Fruit fly (Drosophila melanogaster) whole organism, embryonic: ENCODE data around the gene Jon66Cii.

Experiments
- Abd-B ChIP-seq: fragments of 200-800 bp; sonication (Bioruptor generic); optimal IDR thresholded peaks from 2 replicates; lab custom pipeline; 2018; ENCODE audit warnings: missing biosample characterization, mild to moderate bottlenecking, missing genetic modification characterization, moderate library complexity
- CG12219 ChIP-seq: fragments of 200-800 bp; sonication (Bioruptor generic); optimal IDR thresholded peaks from 3 replicates; lab custom pipeline; 2018; ENCODE audit warnings: missing biosample characterization, mild to moderate bottlenecking, missing genetic modification characterization
- CG13296 ChIP-seq: fragments of 200-800 bp; sonication (Bioruptor generic); optimal IDR thresholded peaks from 3 replicates; lab custom pipeline; 2018; ENCODE audit warnings: missing biosample characterization, mild to moderate bottlenecking, missing genetic modification characterization
- CG13424 ChIP-seq: fragments of 200-800 bp; sonication (Bioruptor generic); optimal IDR thresholded peaks from 2 replicates; lab custom pipeline; 2019; ENCODE audit warnings: missing biosample characterization, mild to moderate bottlenecking, missing genetic modification characterization, moderate library complexity
- CG14965 ChIP-seq: fragments of 200-800 bp; sonication (Bioruptor generic); optimal IDR thresholded peaks from 2 replicates; lab custom pipeline; 2016; ENCODE audit warnings: missing biosample characterization, missing genetic modification characterization, borderline replicate concordance
- CG18476 ChIP-seq: fragments of 200-800 bp; sonication (Bioruptor generic); optimal IDR thresholded peaks from 2 replicates; lab custom pipeline; 2016; ENCODE audit warnings: missing biosample characterization, mild to moderate bottlenecking, missing genetic modification characterization
- CG2199 ChIP-seq: fragments of 200-800 bp; sonication (Bioruptor generic); IDR thresholded peaks from 3 replicates; pipeline ENCODE4 v1.3.6; 2022; ENCODE audit warnings: missing biosample characterization, missing genetic modification characterization
- CG31365 ChIP-seq: fragments of 200-800 bp; sonication (Bioruptor generic); optimal IDR thresholded peaks from 2 replicates; lab custom pipeline; 2018; ENCODE audit warnings: missing biosample characterization, mild to moderate bottlenecking, missing genetic modification characterization
- CG33213 ChIP-seq: fragments of 200-800 bp; sonication (Bioruptor generic); optimal IDR thresholded peaks from 3 replicates; lab custom pipeline; 2016; ENCODE audit warnings: missing biosample characterization, missing genetic modification characterization
- CG34224 ChIP-seq: fragments of 200-800 bp; sonication (Bioruptor generic); IDR thresholded peaks from 3 replicates; pipeline ENCODE4 v1.3.6; 2022; ENCODE audit warnings: missing biosample characterization, missing genetic modification characterization; ENCODE audit not compliant: partially characterized antibody
- CG3847 ChIP-seq: fragments of 200-800 bp; sonication (Bioruptor generic); IDR thresholded peaks from 2 replicates; pipeline ENCODE4 v1.3.6; 2022; ENCODE audit warnings: missing biosample characterization, missing genetic modification characterization
- CG4854 ChIP-seq: fragments of 200-800 bp; sonication (Bioruptor generic); optimal IDR thresholded peaks from 2 replicates; lab custom pipeline; 2016; ENCODE audit warnings: missing biosample characterization, missing genetic modification characterization, inconsistent platforms
- CG5180 ChIP-seq: fragments of 200-800 bp; sonication (Bioruptor generic); optimal IDR thresholded peaks from 3 replicates; lab custom pipeline; 2017; ENCODE audit warnings: missing biosample characterization, missing genetic modification characterization, mild to moderate bottlenecking, moderate library complexity, missing genetic modification reagents
- CG8281 ChIP-seq: fragments of 200-800 bp; sonication (Bioruptor generic); optimal IDR thresholded peaks from 2 replicates; lab custom pipeline; 2018; ENCODE audit warnings: missing biosample characterization, mild to moderate bottlenecking, missing genetic modification characterization, moderate library complexity
- CTCF ChIP-seq: fragments of 200-800 bp; sonication (Bioruptor generic); optimal IDR thresholded peaks from 2 replicates; lab custom pipeline; 2017; ENCODE audit warnings: missing biosample characterization, mild to moderate bottlenecking, missing genetic modification characterization, moderate library complexity
- D19B ChIP-seq: fragments of 200-800 bp; sonication (Bioruptor generic); optimal IDR thresholded peaks from 2 replicates; lab custom pipeline; 2017; ENCODE audit warnings: missing biosample characterization, mild to moderate bottlenecking, missing genetic modification characterization
- Deaf1 ChIP-seq: fragments of 200-800 bp; optimal IDR thresholded peaks from 3 replicates; lab custom pipeline; 2019; ENCODE audit warnings: missing biosample characterization, mild to moderate bottlenecking, missing genetic modification characterization, moderate library complexity
- Doc2 ChIP-seq: fragments of 200-800 bp; sonication (Bioruptor generic); IDR thresholded peaks from 2 replicates; pipeline ENCODE4 v1.3.6; 2022; ENCODE audit warnings: missing biosample characterization, missing genetic modification characterization
- Ets97D ChIP-seq: fragments of 200-800 bp; sonication (Bioruptor generic); optimal IDR thresholded peaks from 3 replicates; lab custom pipeline; 2016; ENCODE audit warnings: missing biosample characterization, missing genetic modification characterization
- Gsc ChIP-seq: fragments of 200-800 bp; sonication (Bioruptor generic); IDR thresholded peaks from 2 replicates; pipeline ENCODE4 v1.3.6; 2022; ENCODE audit warnings: missing biosample characterization, missing genetic modification characterization
- HmgD ChIP-seq: fragments of 200-800 bp; sonication (Bioruptor generic); optimal IDR thresholded peaks from 3 replicates; lab custom pipeline; 2016; ENCODE audit warnings: missing biosample characterization, missing genetic modification characterization
- Hr39 ChIP-seq: fragments of >200 bp; optimal IDR thresholded peaks from 2 replicates; lab custom pipeline; 2017
- Jarid2 ChIP-seq: fragments of 200-800 bp; sonication (Bioruptor generic); optimal IDR thresholded peaks from 3 replicates; lab custom pipeline; 2017; ENCODE audit warnings: mild to moderate bottlenecking, missing biosample characterization, missing genetic modification reagents, missing genetic modification characterization
- Lhr ChIP-seq: fragments of 200-800 bp; sonication (Bioruptor generic); optimal IDR thresholded peaks from 3 replicates; lab custom pipeline; 2017; ENCODE audit warnings: mild to moderate bottlenecking, missing biosample characterization, missing genetic modification reagents, missing genetic modification characterization
- Lpt ChIP-seq: fragments of >200 bp; optimal IDR thresholded peaks from 2 replicates; lab custom pipeline; 2018; ENCODE audit warnings: missing biosample characterization, missing genetic modification characterization
- Mad ChIP-seq: fragments of 200-800 bp; sonication (Bioruptor generic); optimal IDR thresholded peaks from 2 replicates; lab custom pipeline; 2016; ENCODE audit warnings: missing biosample characterization, missing genetic modification characterization
- NC2α ChIP-seq: fragments of 200-800 bp; sonication (Bioruptor generic); optimal IDR thresholded peaks from 2 replicates; lab custom pipeline; 2016; ENCODE audit warnings: missing biosample characterization, missing genetic modification characterization
- YL-1 ChIP-seq: fragments of 200-800 bp; sonication (Bioruptor generic); optimal IDR thresholded peaks from 3 replicates; lab custom pipeline; 2017; ENCODE audit warnings: missing biosample characterization, mild to moderate bottlenecking, missing genetic modification characterization
- cad ChIP-seq: fragments of >200 bp; optimal IDR thresholded peaks from 2 replicates; lab custom pipeline; 2017; ENCODE audit warnings: missing biosample characterization, missing genetic modification characterization
- crc ChIP-seq: fragments of 200-800 bp; sonication (Bioruptor generic); optimal IDR thresholded peaks from 2 replicates; lab custom pipeline; 2016; ENCODE audit warnings: missing biosample characterization, missing genetic modification characterization
- dan ChIP-seq: fragments of 200-800 bp; sonication (Bioruptor generic); IDR thresholded peaks from 2 replicates; pipeline ENCODE4 v1.3.6; 2022; ENCODE audit warnings: missing biosample characterization, missing genetic modification characterization
- disco-r ChIP-seq: fragments of 200-800 bp; sonication (Bioruptor generic); optimal IDR thresholded peaks from 2 replicates; lab custom pipeline; 2016; ENCODE audit warnings: missing biosample characterization, missing genetic modification characterization
- dm ChIP-seq: fragments of 200-800 bp; sonication (Bioruptor generic); optimal IDR thresholded peaks from 3 replicates; lab custom pipeline; 2016; ENCODE audit warnings: missing biosample characterization, missing genetic modification characterization
- gcm2 ChIP-seq: fragments of 200-800 bp; sonication (Bioruptor generic); optimal IDR thresholded peaks from 2 replicates; lab custom pipeline; 2016; ENCODE audit warnings: missing biosample characterization, missing genetic modification characterization
- hb ChIP-seq: fragments of 200-800 bp; sonication (Bioruptor generic); IDR thresholded peaks from 3 replicates; pipeline ENCODE4 v1.3.6; 2022; ENCODE audit warnings: missing biosample characterization, missing genetic modification characterization; ENCODE audit not compliant: partially characterized antibody
- insv ChIP-seq, 2 experiments: fragments of 200-800 bp; sonication (Bioruptor generic); optimal IDR thresholded peaks; 3 replicates each; lab custom pipeline; 2016 to 2018; ENCODE audit warnings: missing biosample characterization in 2 of 2, missing genetic modification characterization in 2 of 2
- knrl ChIP-seq: fragments of 200-800 bp; sonication (Bioruptor generic); IDR thresholded peaks from 3 replicates; pipeline ENCODE4 v1.3.6; 2022; ENCODE audit warnings: missing biosample characterization, missing genetic modification characterization; ENCODE audit not compliant: partially characterized antibody
- mirr ChIP-seq: fragments of 200-800 bp; sonication (Bioruptor generic); optimal IDR thresholded peaks from 3 replicates; lab custom pipeline; 2018; ENCODE audit warnings: missing biosample characterization, mild to moderate bottlenecking, missing genetic modification characterization
- mld ChIP-seq: fragments of 200-800 bp; sonication (Bioruptor generic); IDR thresholded peaks from 3 replicates; pipeline ENCODE4 v1.3.6; 2022; ENCODE audit warnings: missing biosample characterization, missing genetic modification characterization; ENCODE audit not compliant: partially characterized antibody
- nau ChIP-seq: fragments of 200-800 bp; sonication (Bioruptor generic); optimal IDR thresholded peaks from 3 replicates; lab custom pipeline; 2017; ENCODE audit warnings: missing biosample characterization, mild to moderate bottlenecking, missing genetic modification characterization, missing genetic modification reagents
- pita ChIP-seq: fragments of 200-800 bp; sonication (Bioruptor generic); optimal IDR thresholded peaks from 2 replicates; lab custom pipeline; 2017; ENCODE audit warnings: missing biosample characterization, mild to moderate bottlenecking, missing genetic modification characterization
- pnt ChIP-seq: fragments of 200-800 bp; sonication (Bioruptor generic); optimal IDR thresholded peaks from 3 replicates; lab custom pipeline; 2016; ENCODE audit warnings: missing biosample characterization, missing genetic modification characterization
- row ChIP-seq: fragments of 200-800 bp; sonication (Bioruptor generic); IDR thresholded peaks from 3 replicates; pipeline ENCODE4 v1.3.6; 2022; ENCODE audit warnings: missing biosample characterization, missing genetic modification characterization
- schlank ChIP-seq: fragments of 200-800 bp; sonication (Bioruptor generic); optimal IDR thresholded peaks from 2 replicates; lab custom pipeline; 2018; ENCODE audit warnings: missing biosample characterization, mild to moderate bottlenecking, missing genetic modification characterization
- sd ChIP-seq: fragments of 200-800 bp; sonication (Bioruptor generic); optimal IDR thresholded peaks from 3 replicates; lab custom pipeline; 2018; ENCODE audit warnings: missing biosample characterization, mild to moderate bottlenecking, missing genetic modification characterization, moderate library complexity
- shn ChIP-seq: fragments of 200-800 bp; sonication (Bioruptor generic); optimal IDR thresholded peaks from 3 replicates; lab custom pipeline; 2016; ENCODE audit warnings: missing biosample characterization, missing genetic modification characterization
- sima ChIP-seq: fragments of 200-800 bp; sonication (Bioruptor generic); optimal IDR thresholded peaks from 2 replicates; lab custom pipeline; 2016; ENCODE audit warnings: missing biosample characterization, missing genetic modification characterization
- slbo ChIP-seq: fragments of 200-800 bp; sonication (Bioruptor generic); IDR thresholded peaks from 2 replicates; pipeline ENCODE4 v1.3.6; 2022; ENCODE audit warnings: missing biosample characterization, missing genetic modification characterization
- tio ChIP-seq: fragments of 200-800 bp; sonication (Bioruptor generic); optimal IDR thresholded peaks from 2 replicates; lab custom pipeline; 2017; ENCODE audit warnings: missing biosample characterization, missing genetic modification characterization, inconsistent platforms
- unc-4 ChIP-seq: fragments of 200-800 bp; sonication (Bioruptor generic); IDR thresholded peaks from 2 replicates; pipeline ENCODE4 v1.3.6; 2022; ENCODE audit warnings: missing biosample characterization, missing genetic modification characterization; ENCODE audit not compliant: partially characterized antibody
- unpg ChIP-seq: fragments of 200-800 bp; sonication (Bioruptor generic); optimal IDR thresholded peaks from 3 replicates; lab custom pipeline; 2018; ENCODE audit warnings: missing biosample characterization, mild to moderate bottlenecking, missing genetic modification characterization, moderate library complexity
- zfh2 ChIP-seq: fragments of 200-800 bp; sonication (Bioruptor generic); optimal IDR thresholded peaks from 2 replicates; lab custom pipeline; 2016; ENCODE audit warnings: missing biosample characterization, missing genetic modification characterization

The Jon66Cii gene

dm6 chr3L:8411439-8411897 is 18.0 kb upstream of the Jon66Cii start, which contains the start of gene Exo70 (continued):
- TF ChIP-seq mirr (GFP tag; lab: Kevin White, UChicago), result no peak
- no peak for TF ChIP-seq Mad
- TF ChIP-seq sd (tag; lab: Kevin White, UChicago), result peak; percentile 82
- no peak for TF ChIP-seq CG14965 (GFP tag; lab: Kevin White, UChicago)
- no peak for TF ChIP-seq CG18476 (GFP tag; lab: Kevin White, UChicago)
- no peak for TF ChIP-seq mld
- no peak for TF ChIP-seq gcm2
- 0 out of 3 replicates have a peak, but pooled peaks have one; percentile 31 for TF ChIP-seq knrl (GFP tag; lab: Robert Waterston, UW)
- peak; percentile 38 for TF ChIP-seq YL-1 (GFP tag; lab: Kevin White, UChicago)
- TF ChIP-seq HmgD (GFP tag; lab: Kevin White, UChicago), result no peak
- TF ChIP-seq pita, result no peak
- TF ChIP-seq Lhr (GFP tag; lab: Kevin White, UChicago), result peak; percentile 31
- TF ChIP-seq sima (GFP tag; lab: Kevin White, UChicago), result no peak
- no peak for TF ChIP-seq unpg
- TF ChIP-seq schlank (tag; lab: Kevin White, UChicago), result no peak
- no peak for TF ChIP-seq Jarid2 (GFP tag; lab: Kevin White, UChicago)
- no peak for TF ChIP-seq slbo (GFP tag; lab: Robert Waterston, UW)
- TF ChIP-seq CG31365, result no peak
- TF ChIP-seq hb, result no peak
- TF ChIP-seq cad, result no peak
- no peak for TF ChIP-seq dan (GFP tag; lab: Robert Waterston, UW)
- peak; percentile 42 for TF ChIP-seq CG8281 (tag; lab: Kevin White, UChicago)
- peak; percentile 17 for TF ChIP-seq Abd-B (GFP tag; lab: Kevin White, UChicago)
- TF ChIP-seq zfh2, result no peak
- TF ChIP-seq Hr39 (lab: Kevin White, UChicago), result no peak
- TF ChIP-seq Gsc (GFP tag; lab: Robert Waterston, UW), result no peak
- no peak for TF ChIP-seq CG33213 (GFP tag; lab: Kevin White, UChicago)
- TF ChIP-seq Lpt (GFP tag; lab: Kevin White, UChicago), result no peak
- TF ChIP-seq CG34224 (GFP tag; lab: Robert Waterston, UW), result no peak
- TF ChIP-seq NC2α, result no peak
- no peak for TF ChIP-seq crc (GFP tag; lab: Kevin White, UChicago)
- TF ChIP-seq Ets97D, result peak; percentile 51
- no peak for TF ChIP-seq nau (GFP tag; lab: Kevin White, UChicago)
- no peak for TF ChIP-seq shn (GFP tag; lab: Kevin White, UChicago)
- peak in 1 of 2 experiments; percentile 19 for TF ChIP-seq insv (GFP tag; optimal IDR thresholded peaks at IDR 0.05; lab: Kevin White, UChicago)
- no peak for TF ChIP-seq CG13424 (tag; lab: Kevin White, UChicago)
- no peak for TF ChIP-seq pnt (GFP tag; lab: Kevin White, UChicago)
- TF ChIP-seq CG3847 (GFP tag; lab: Robert Waterston, UW), result no peak
- TF ChIP-seq Deaf1, result no peak
- TF ChIP-seq CG2199 (GFP tag; lab: Robert Waterston, UW), result no peak
- no peak for TF ChIP-seq disco-r
- TF ChIP-seq tio, result no peak
- no peak for TF ChIP-seq dm (GFP tag; lab: Kevin White, UChicago)
- no peak for TF ChIP-seq unc-4 (GFP tag; lab: Robert Waterston, UW)
- no peak for TF ChIP-seq CG5180 (GFP tag; lab: Kevin White, UChicago)
- no peak for TF ChIP-seq CG13296 (GFP tag; lab: Kevin White, UChicago)
- TF ChIP-seq row (GFP tag; lab: Robert Waterston, UW), result peak; percentile 85
- TF ChIP-seq CG4854, result peak; percentile 92
- no peak for TF ChIP-seq CG12219 (GFP tag; lab: Kevin White, UChicago)
- TF ChIP-seq CTCF (GFP tag; lab: Kevin White, UChicago), result no peak
- no peak for TF ChIP-seq Doc2 (GFP tag; lab: Robert Waterston, UW)
- TF ChIP-seq D19B (GFP tag; lab: Kevin White, UChicago), result no peak
